Fruit fly (Drosophila melanogaster): ENCODE results near the gene CG34174.

Gene CG34174

DNA sequence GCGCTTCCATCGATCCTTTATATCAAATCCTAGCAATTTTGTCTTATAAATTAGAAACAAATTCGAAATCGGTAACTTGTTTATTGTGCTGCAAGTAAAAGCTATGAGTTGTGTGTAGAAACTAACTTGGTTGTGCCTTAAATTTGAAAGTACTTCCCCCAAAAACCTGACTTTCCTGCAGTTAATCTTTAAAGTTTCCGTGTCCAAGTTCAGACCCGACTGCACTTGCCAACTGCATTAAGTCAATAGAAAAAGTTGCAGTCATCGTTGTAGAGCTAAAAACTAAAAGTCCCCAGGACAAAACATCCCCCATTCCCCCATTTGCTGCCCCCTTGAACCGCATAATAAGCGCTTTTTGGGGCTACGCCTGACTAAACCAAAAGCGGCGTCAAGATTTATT, 26.4 kb downstream of the CG34174 start, which contains the start of gene Tengl1:
Gene Tengl1 (minus strand): TSS at position 101 of the 400 bp plus-strand sequence.
- no peak for TF ChIP-seq Myc (optimal IDR thresholded peaks at IDR 0.05)
- no peak for TF ChIP-seq Sin3A (optimal IDR thresholded peaks at IDR 0.05)
- no peak for TF ChIP-seq ttk (optimal IDR thresholded peaks at IDR 0.05)
- TF ChIP-seq psq (optimal IDR thresholded peaks at IDR 0.05), result no peak
- TF ChIP-seq insv (optimal IDR thresholded peaks at IDR 0.05), result no peak
- no peak for TF ChIP-seq h (optimal IDR thresholded peaks at IDR 0.05)

DNA sequence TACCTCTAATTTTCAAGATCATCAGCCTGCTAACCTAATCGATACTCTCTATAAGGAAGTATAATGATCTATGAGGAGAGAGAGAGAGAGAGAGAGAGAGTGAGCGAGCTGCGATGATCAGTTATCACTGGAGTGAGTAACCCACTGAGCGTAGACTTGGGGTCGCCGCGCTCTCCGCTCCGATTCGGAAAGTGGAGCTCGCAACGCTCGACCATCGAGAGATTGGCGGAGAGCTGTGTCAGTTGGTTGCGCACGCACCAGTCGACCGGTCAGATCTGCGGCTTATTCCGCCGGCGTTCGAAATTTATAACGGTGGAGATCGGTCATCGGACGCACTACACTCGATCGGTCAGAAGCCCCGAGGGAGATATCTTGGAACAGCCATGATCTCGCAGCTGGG, 28.1 kb downstream of the CG34174 start, which contains the start of gene CG4267:
Gene CG4267 (plus strand): TSS at position 240 of the 400 bp plus-strand sequence.
- TF ChIP-seq Sin3A (optimal IDR thresholded peaks at IDR 0.05), result no peak
- no peak for TF ChIP-seq h (optimal IDR thresholded peaks at IDR 0.05)
- TF ChIP-seq psq (optimal IDR thresholded peaks at IDR 0.05), result no peak
- TF ChIP-seq Myc (optimal IDR thresholded peaks at IDR 0.05), result no peak
- TF ChIP-seq insv (optimal IDR thresholded peaks at IDR 0.05), result no peak
- no peak for TF ChIP-seq ttk (optimal IDR thresholded peaks at IDR 0.05)

DNA sequence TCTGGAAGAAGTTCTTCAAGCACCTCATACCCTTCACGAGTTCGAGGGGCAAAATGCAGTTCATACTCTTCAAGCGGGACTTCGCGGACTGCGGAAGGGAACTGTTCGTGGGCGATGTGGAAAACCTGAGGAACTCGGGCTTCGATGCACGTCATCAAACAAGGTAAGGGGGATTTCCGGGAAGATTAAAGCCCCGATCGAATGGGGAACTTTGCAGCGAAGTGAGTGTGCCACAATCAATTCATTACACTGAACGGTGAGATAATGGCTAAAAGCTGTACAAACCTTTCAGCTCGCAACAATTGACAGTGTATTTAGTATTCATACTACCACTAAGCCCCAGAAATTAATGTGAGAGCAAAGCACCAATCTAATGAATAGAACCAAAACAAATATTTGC, 28.7 kb downstream of the CG34174 start:
- TF ChIP-seq ttk (optimal IDR thresholded peaks at IDR 0.05), result no peak
- no peak for TF ChIP-seq psq (optimal IDR thresholded peaks at IDR 0.05)
- no peak for TF ChIP-seq Myc (optimal IDR thresholded peaks at IDR 0.05)
- TF ChIP-seq h (optimal IDR thresholded peaks at IDR 0.05), result no peak
- no peak for TF ChIP-seq insv (optimal IDR thresholded peaks at IDR 0.05)
- no peak for TF ChIP-seq Sin3A (optimal IDR thresholded peaks at IDR 0.05)

DNA sequence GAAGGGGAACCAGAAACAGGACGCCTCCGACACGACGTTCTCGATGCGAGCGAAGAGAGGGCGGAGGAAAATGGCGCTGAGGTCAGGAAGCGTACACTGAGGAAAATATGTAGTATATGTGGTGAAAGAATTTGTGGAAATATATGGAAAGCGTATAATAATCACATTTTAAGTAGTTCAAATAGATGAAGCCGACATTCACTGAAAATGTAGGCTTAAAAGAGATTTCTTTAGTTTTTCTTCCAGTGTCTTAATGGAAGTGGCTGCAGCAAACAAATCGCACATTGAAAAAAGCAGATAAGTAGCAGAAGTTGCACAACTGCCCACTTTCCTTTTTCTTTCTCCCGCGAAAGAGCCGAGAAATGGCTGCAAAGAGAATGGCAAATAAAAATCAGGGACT, 35.5 kb downstream of the CG34174 start:
- TF ChIP-seq Myc (optimal IDR thresholded peaks at IDR 0.05), result no peak
- no peak for TF ChIP-seq h (optimal IDR thresholded peaks at IDR 0.05)
- TF ChIP-seq insv (optimal IDR thresholded peaks at IDR 0.05), result no peak
- no peak for TF ChIP-seq Sin3A (optimal IDR thresholded peaks at IDR 0.05)
- no peak for TF ChIP-seq psq (optimal IDR thresholded peaks at IDR 0.05)
- TF ChIP-seq ttk (optimal IDR thresholded peaks at IDR 0.05), result no peak

DNA sequence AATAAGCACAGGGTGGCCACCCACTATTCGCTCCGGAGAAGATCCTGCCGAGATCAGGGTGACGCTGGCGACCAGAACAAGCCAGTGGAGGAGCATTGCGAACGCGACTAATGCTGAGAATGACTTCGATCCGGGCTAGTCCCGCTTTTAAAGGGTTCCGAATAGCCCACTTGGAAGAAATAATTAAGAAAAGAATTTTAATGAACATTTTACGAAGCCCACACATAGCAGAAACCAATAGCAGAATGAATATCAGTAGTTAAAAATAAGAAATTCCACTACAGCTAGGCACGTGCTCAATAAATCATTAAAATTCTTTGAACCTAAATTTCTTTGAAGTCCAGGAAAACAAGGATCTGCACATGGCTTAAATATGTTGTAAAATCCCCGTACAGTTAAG, 37.1 kb downstream of the CG34174 start, which contains the start of gene Ser12:
Gene Ser12 (minus strand): TSS at position 101 of the 400 bp plus-strand sequence.
- TF ChIP-seq Sin3A (optimal IDR thresholded peaks at IDR 0.05) (no peak), insv (optimal IDR thresholded peaks at IDR 0.05) (no peak), psq (optimal IDR thresholded peaks at IDR 0.05) (no peak), h (optimal IDR thresholded peaks at IDR 0.05) (no peak), Myc (optimal IDR thresholded peaks at IDR 0.05) (no peak), ttk (optimal IDR thresholded peaks at IDR 0.05) (no peak)

DNA sequence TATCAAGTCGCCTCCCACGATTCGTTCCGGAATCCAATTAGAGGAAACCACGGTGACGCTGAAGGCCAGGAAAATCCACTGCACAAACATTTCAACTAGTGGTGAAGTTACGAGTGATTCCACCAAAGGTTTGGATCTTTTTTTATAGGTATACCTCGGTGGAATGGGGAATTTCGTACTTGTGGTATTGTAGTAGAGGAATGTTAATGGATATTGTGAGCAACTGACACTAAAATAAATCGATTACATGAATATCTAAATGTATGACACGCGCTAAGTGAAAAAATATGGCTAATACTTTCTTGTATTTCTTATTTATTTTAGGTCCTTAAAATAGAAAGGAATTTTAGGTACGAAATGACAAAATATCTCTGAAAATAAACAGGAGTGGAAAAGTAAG, 38.2 kb downstream of the CG34174 start, which contains the start of gene CG17239:
Gene CG17239 (minus strand): TSS at position 101 of the 400 bp plus-strand sequence.
- no peak for TF ChIP-seq insv (optimal IDR thresholded peaks at IDR 0.05)
- no peak for TF ChIP-seq h (optimal IDR thresholded peaks at IDR 0.05)
- no peak for TF ChIP-seq ttk (optimal IDR thresholded peaks at IDR 0.05)
- TF ChIP-seq Sin3A (optimal IDR thresholded peaks at IDR 0.05), result no peak

DNA sequence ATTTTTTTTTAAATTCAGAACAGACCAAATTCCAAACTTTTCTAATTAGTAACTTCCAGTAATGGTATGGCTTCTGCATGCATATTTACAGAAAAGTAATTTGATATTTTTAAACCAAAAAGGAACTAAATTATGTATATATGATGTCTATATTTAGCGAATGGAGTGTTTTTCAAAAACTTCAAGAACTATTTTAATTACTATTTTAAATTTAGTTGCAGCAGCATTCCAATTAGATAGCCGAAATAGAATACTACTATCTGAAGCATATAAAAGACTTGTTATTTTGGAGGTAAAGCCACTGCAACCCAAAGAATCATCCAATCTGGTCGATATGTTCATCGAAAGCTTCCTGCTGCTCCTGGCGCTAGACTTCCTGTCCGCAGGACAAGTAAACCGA, 38.7 kb downstream of the CG34174 start, which contains the start of gene CG17234:
Gene CG17234 (plus strand): TSS at position 301 of the 400 bp plus-strand sequence.
- TF ChIP-seq Myc (optimal IDR thresholded peaks at IDR 0.05) (no peak), psq (optimal IDR thresholded peaks at IDR 0.05) (no peak), ttk (optimal IDR thresholded peaks at IDR 0.05) (no peak), h (optimal IDR thresholded peaks at IDR 0.05) (no peak), insv (optimal IDR thresholded peaks at IDR 0.05) (no peak), Sin3A (optimal IDR thresholded peaks at IDR 0.05) (no peak)

DNA sequence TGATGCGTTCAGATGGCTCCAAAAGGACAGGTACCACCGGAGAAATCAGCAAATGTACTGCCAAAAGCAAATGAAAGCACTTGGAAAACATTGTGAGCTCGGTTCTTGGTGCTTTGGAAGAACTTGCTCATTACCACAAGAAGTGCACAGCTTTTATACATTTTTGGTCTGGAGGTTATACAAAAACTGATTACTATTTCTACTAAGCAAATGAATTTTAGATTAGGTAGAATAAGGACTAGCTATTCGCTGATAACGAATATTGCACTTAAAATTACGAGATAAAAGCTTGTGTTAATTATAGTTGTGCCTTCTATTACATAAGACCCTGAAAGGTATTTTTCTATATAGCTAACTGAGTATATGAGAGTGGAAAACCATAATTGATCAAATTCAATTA, 40.9 kb downstream of the CG34174 start, which contains the start of gene Send1:
Gene Send1 (minus strand): TSS at position 101 of the 400 bp plus-strand sequence.
- TF ChIP-seq psq (optimal IDR thresholded peaks at IDR 0.05) (no peak), h (optimal IDR thresholded peaks at IDR 0.05) (no peak), ttk (optimal IDR thresholded peaks at IDR 0.05) (no peak), Sin3A (optimal IDR thresholded peaks at IDR 0.05) (no peak), insv (optimal IDR thresholded peaks at IDR 0.05) (no peak), Myc (optimal IDR thresholded peaks at IDR 0.05) (no peak)

DNA sequence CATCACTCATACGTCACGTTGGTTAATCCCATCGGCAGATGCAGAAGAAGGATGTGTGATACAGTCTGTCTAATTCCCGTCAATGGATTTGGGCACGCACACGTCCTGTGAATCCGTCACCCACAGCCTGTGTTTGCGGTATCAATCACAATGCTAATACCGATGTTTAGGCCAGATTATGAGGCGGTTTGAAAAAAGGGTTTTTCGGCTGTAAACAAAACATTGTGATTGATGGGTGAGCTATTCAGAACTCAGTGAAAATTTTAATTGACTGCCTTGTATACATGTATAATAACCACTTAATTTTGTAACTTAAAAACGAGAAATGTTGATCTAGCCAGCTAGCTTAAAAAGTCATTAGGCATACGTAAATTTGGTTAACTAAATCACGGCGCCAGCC, 49.1 kb downstream of the CG34174 start, which contains the start of gene CG4270:
Gene CG4270 (plus strand): TSS at position 301 of the 400 bp plus-strand sequence.
- TF ChIP-seq h (optimal IDR thresholded peaks at IDR 0.05) (no peak), psq (optimal IDR thresholded peaks at IDR 0.05) (no peak)
